Fruit fly (Drosophila melanogaster) whole organism: ENCODE measurements around the gene CG42823.

Experiments
- CG8478 ChIP-seq: fragments of >200 bp; optimal IDR thresholded peaks from 2 replicates; lab custom pipeline; 2018; ENCODE audit warnings: inconsistent platforms
- Dll ChIP-seq: fragments of >200 bp; optimal IDR thresholded peaks from 2 replicates; lab custom pipeline; 2017
- EcR ChIP-seq, 2 experiments: fragments of >200 bp; optimal IDR thresholded peaks; 2 replicates each; lab custom pipeline; 2017; ENCODE audit warnings: missing biosample characterization in 2 of 2, missing genetic modification characterization in 2 of 2, missing genetic modification reagents in 2 of 2
- pan ChIP-seq: fragments of >200 bp; optimal IDR thresholded peaks from 2 replicates; lab custom pipeline; 2017
- psq ChIP-seq: fragments of >200 bp; optimal IDR thresholded peaks from 2 replicates; lab custom pipeline; 2017
- usp ChIP-seq: fragments of >200 bp; optimal IDR thresholded peaks from 2 replicates; lab custom pipeline; 2017; ENCODE audit warnings: missing biosample characterization, missing genetic modification characterization, mixed read lengths

Gene CG42823

DNA sequence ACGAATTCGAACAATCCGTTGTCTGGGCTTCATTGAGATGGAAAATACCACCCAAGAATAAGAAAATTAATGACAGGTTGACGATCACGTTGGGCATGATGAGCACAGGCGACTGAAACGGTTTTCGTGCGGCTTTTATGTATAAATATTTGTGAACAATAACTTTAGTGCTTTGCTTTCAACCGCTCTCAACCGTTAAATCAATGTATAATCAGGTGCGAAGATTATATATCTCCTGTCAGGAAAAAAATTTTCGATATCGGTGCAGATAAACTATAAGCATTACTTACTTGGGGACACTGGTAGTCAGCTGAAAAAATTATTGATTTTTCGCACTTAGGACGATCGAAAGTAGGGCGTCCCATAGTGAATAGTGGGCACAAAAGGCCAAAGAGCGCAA is at the start of gene CG42823:
Gene CG42823 (minus strand): TSS at position 101 of the 400 bp plus-strand sequence.
- TF ChIP-seq pan (lab: Kevin White, UChicago) (no peak), CG8478 (lab: Kevin White, UChicago) (no peak), EcR (GFP tag; optimal IDR thresholded peaks at IDR 0.05; lab: Kevin White, UChicago) (no peak), usp (no peak), Dll (no peak), psq (lab: Kevin White, UChicago) (no peak)

DNA sequence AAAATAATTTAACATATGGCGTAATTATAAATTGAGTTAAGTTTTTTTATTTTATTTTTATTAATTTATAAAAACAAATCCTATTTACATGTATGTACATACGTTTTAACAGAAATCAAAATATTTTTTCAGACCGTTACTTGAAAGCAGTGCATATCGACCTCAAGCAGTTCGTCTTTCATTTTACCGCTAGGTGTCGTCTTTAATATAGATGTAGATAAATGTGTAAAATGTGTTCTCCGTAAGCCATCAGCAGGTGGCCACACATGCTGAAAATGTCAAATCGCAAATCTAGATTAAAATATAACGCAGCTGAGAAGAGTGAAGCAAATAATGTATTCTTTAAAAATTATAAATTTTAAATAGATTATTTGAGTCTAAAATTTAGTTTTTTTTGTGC is 44.5 kb upstream of the CG42823 start:
- no peak for TF ChIP-seq CG8478 (lab: Kevin White, UChicago)
- no peak for TF ChIP-seq Dll
- no peak for TF ChIP-seq psq (lab: Kevin White, UChicago)
- TF ChIP-seq pan (lab: Kevin White, UChicago): no peak
- no peak for TF ChIP-seq usp
- TF ChIP-seq EcR (GFP tag; optimal IDR thresholded peaks at IDR 0.05; lab: Kevin White, UChicago): no peak

DNA sequence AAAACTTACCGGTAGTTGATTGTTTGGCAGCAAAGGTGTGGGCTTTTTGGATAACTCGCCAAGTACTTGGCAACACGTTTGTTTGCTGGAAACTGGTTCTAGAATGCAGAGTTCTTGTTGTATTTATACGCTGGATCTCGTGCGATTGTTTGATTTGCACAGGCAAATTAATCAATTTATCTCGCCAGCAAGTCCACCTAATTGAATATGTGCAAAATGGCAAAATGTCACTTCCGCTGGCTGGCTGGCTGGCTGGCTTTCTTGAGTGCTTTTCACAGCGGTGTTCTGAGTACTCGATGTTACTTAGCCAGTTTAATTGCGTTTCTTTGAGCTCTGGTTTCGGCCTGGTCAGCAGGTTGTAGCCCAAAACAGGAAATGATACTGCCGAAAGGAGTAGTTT is 43.8 kb upstream of the CG42823 start, which contains the start of gene Eh:
Gene Eh (minus strand): TSS at position 101 of the 400 bp plus-strand sequence.
- TF ChIP-seq Dll: no peak
- no peak for TF ChIP-seq usp
- TF ChIP-seq pan (lab: Kevin White, UChicago): no peak
- TF ChIP-seq psq (lab: Kevin White, UChicago): no peak
- TF ChIP-seq CG8478 (lab: Kevin White, UChicago): no peak
- no peak for TF ChIP-seq EcR (GFP tag; optimal IDR thresholded peaks at IDR 0.05; lab: Kevin White, UChicago)

DNA sequence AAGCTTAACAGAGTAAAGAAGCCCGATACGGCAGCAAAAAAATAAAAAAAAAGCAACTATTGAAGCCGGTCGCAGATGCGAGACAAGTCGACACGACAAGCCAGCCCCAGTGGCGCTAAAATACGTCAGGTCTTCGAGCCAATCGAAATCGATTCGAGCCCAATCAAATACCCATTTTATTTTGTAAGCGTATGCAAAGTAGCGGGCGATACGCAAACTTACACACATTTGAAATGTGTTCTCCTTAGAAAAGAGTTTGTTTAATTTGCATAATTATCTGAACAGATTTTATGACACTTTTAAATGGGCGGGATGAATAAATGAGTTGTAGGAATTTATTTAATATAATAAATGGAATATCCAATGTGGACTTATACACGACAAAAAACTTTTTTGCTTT is 42.7 kb upstream of the CG42823 start:
- TF ChIP-seq usp (no peak), Dll (no peak), pan (lab: Kevin White, UChicago) (no peak), psq (lab: Kevin White, UChicago) (no peak), CG8478 (lab: Kevin White, UChicago) (no peak), EcR (GFP tag; optimal IDR thresholded peaks at IDR 0.05; lab: Kevin White, UChicago) (no peak)

DNA sequence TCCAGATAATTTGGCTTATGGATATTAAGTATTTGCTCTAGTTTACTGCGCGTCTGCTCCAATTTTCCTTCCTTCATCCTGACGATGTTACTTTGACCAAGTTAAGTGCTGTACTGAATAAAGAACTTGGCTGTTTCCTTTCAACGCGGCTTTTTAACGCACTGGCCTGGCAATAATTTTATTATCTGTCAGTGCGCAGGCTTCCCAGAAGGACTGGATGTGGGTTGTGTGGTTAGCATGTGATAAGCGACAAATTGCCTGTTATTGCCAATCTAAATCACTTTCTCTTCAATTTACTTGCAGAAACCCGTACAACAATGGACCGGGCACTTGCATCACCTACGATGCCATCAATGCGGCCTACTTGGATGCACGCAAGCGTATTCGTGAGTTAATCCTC is 35.7 kb upstream of the CG42823 start, which contains the start of gene CG14331:
Gene CG14331 (minus strand): TSS at position 101 of the 400 bp plus-strand sequence.
- TF ChIP-seq psq (lab: Kevin White, UChicago) (no peak), usp (no peak), CG8478 (lab: Kevin White, UChicago) (no peak)

DNA sequence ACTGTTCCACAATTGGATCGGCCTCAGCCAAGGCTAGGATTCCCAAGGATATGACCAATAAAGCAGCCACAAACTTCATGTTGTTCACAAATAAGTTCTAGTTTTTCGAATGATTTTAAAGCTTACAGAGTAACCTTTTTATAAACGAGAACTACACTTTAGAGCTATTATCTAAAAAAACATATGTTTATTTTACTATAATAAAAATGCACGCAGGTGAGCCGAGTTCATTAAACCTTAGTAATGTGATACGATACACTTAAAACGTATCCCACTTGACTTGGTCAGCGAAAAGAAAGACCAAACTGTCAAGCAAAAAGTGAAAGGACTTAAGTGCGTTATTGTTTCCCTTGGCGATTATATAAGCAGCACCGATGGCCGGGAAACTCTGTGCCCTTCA is 29.4 kb upstream of the CG42823 start, which contains the start of gene CG44090:
Gene CG44090 (minus strand): TSS at position 101 of the 400 bp plus-strand sequence.
- TF ChIP-seq pan (lab: Kevin White, UChicago) (no peak), CG8478 (lab: Kevin White, UChicago) (no peak), psq (lab: Kevin White, UChicago) (no peak), EcR (GFP tag; optimal IDR thresholded peaks at IDR 0.05; lab: Kevin White, UChicago) (no peak), Dll (no peak), usp (no peak)

DNA sequence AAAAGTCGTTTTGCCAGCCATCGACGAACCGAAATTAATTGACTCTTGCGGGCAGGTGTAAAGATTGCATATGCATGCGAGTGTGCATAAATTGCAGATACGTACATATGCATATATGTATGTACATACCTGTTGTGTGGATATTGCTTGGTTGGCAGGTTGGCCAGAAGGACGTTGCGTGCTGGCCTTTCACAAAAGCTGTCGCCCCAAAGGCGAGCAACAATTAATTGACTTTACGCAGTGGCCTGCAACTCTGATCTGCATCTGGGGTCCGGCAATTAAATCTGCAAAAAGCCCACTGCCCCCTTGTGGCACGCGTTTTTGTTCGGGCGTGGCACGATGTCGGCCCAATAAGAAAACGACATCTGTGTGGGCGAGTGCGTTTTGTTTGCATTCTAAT is 28.2 kb upstream of the CG42823 start:
- TF ChIP-seq Dll (no peak), psq (lab: Kevin White, UChicago) (no peak), EcR (GFP tag; optimal IDR thresholded peaks at IDR 0.05; lab: Kevin White, UChicago) (no peak), pan (lab: Kevin White, UChicago) (no peak), CG8478 (lab: Kevin White, UChicago) (no peak), usp (no peak)

DNA sequence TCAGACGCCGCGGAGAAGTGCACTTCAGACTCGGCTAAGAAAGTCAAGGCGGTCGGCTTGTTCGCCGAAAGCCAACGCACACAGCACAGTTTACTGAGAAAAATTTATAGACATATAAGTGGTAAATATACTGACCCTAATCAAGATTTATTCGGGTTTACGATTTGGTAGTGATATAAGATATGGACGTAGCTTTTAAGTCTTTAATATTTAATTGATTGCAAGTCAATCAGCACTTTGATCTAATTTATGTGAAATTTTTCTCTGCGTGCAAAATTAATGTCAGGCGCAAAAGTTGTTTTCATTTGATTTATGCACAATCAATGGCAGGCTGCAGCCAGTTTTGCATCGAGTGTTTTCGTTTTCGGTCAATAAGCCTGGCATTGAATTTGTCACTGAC is 25.6 kb upstream of the CG42823 start:
- TF ChIP-seq Dll (no peak), CG8478 (lab: Kevin White, UChicago) (no peak), usp (no peak), psq (lab: Kevin White, UChicago) (no peak)

DNA sequence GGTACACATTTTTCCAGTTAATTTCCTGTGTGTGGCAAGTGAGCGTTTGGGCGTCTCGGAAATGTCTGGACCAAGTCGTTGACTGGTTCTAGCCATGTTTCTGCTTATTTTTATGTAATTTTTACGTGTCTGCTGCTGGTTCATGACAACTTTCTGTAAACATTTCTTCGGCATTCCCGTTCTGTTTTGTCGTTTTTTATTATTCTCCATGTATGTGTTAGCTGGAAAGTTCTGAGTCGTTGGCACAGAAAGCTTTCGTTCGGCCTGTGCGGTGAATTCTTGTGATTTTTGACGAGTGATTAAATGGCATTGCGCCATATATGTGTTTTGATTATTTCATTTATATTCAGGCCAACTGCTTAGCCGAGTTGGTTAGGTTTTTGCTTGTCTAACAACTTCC is 21.4 kb upstream of the CG42823 start:
- TF ChIP-seq CG8478 (lab: Kevin White, UChicago) (no peak), usp (no peak)

DNA sequence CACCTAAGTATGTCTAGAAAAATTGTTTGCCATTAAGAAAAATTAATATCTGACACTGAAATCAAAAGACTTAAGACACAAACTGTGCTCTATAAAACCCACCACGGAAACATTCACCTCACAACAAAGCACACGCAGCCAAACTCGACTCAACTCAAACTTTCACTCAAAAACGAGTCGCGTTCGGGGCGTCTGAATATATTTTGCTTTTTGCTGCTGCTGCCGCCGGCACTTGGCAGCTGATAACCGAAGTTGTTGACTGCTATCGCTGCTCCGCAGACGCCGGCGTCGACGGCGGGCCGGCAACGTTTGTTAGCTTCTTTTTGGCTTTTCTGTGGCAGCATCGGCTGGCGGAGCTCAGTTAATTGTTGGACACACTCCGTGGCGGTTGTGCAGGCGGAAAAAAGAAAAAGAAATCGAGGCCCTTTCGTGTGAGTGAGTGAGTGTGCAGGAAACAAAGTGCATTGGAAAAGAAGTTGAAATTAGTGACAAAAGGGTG is 20.6 kb upstream of the CG42823 start, which contains the start of gene cysu:
Gene cysu (plus strand): TSS at position 352 of the 499 bp plus-strand sequence.
- TF ChIP-seq usp: no peak
- no peak for TF ChIP-seq pan (lab: Kevin White, UChicago)
- no peak for TF ChIP-seq EcR (GFP tag; optimal IDR thresholded peaks at IDR 0.05; lab: Kevin White, UChicago)
- TF ChIP-seq Dll: no peak

DNA sequence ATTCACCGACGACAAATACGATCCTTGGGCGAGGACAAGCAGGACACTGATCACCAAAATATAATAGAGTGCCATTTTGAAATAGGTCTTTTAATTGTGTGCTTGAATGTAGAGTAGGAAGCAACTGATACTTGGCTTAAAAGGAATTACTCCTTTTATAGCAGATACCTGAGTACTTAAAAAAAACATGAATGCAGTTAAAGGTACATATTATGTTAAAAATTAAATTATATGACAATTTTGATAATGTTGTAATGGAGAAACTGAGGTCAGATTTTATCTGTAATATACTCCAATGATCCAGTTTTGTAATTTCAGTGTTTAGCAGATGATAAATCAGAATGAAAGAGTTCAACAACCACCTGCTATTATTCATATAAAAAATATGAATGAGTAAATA is 17.2 kb upstream of the CG42823 start, which contains the start of gene CG14332:
Gene CG14332 (minus strand): TSS at position 101 of the 400 bp plus-strand sequence.
- TF ChIP-seq EcR (GFP tag; optimal IDR thresholded peaks at IDR 0.05; lab: Kevin White, UChicago) (no peak), psq (lab: Kevin White, UChicago) (no peak), CG8478 (lab: Kevin White, UChicago) (no peak), usp (no peak), pan (lab: Kevin White, UChicago) (no peak), Dll (no peak)

DNA sequence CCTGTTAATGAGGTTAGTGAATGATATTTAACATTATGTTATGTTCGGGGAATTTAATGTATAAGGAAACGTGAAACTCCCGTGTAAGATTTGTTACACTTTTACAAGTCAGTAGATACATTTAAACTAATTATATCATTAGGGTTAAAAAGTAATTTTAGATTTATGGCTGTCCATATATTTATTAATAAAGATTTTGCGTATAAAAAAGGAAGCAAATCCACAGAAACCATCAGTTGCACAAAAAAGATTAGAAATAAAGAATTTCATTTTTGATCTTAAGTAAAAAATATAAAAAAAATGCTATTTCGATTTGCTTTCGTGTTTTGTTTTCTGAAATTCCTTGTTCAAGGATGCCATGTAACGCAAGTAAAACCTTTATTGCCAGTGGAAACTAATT is 15.4 kb upstream of the CG42823 start, which contains the start of gene CG42835:
Gene CG42835 (plus strand): TSS at position 301 of the 400 bp plus-strand sequence.
- no peak for TF ChIP-seq usp
- TF ChIP-seq psq (lab: Kevin White, UChicago): no peak
- no peak for TF ChIP-seq Dll
- no peak for TF ChIP-seq EcR (GFP tag; optimal IDR thresholded peaks at IDR 0.05; lab: Kevin White, UChicago)
- no peak for TF ChIP-seq pan (lab: Kevin White, UChicago)
- TF ChIP-seq CG8478 (lab: Kevin White, UChicago): no peak

DNA sequence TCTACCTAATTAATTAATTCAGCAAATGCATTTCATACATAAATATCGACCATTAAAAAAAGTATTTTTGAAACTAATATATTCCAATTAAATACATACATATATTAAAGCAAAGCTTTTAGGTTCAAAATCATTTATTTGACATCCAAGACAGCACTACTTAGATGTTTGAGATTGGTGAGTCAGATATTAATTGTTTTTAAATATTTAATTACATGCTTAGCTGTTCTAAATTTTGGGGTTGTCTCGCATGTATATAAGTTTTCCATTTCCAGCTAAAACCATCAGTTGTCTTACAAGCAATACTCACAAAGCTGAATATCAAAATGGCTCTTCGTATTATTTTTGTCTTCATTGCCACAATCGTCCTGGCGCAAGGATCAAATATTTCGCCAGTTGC is 13.6 kb upstream of the CG42823 start, which contains the start of gene CG42834:
Gene CG42834 (plus strand): TSS at position 301 of the 400 bp plus-strand sequence.
- TF ChIP-seq CG8478 (lab: Kevin White, UChicago): no peak
- TF ChIP-seq psq (lab: Kevin White, UChicago): no peak
- TF ChIP-seq Dll: no peak
- TF ChIP-seq pan (lab: Kevin White, UChicago): no peak
- TF ChIP-seq EcR (GFP tag; optimal IDR thresholded peaks at IDR 0.05; lab: Kevin White, UChicago): no peak
- TF ChIP-seq usp: no peak
